Fruit fly (Drosophila melanogaster) whole organism: Measurements from ENCODE around the gene Octalpha2R.

Experiments
- CG8478 ChIP-seq: fragments of >200 bp; optimal IDR thresholded peaks from 2 replicates; lab custom pipeline; 2018; ENCODE audit warnings: inconsistent platforms
- Dll ChIP-seq: fragments of >200 bp; optimal IDR thresholded peaks from 2 replicates; lab custom pipeline; 2017
- EcR ChIP-seq, 2 experiments: fragments of >200 bp; optimal IDR thresholded peaks; 2 replicates each; lab custom pipeline; 2017; ENCODE audit warnings: missing biosample characterization in 2 of 2, missing genetic modification characterization in 2 of 2, missing genetic modification reagents in 2 of 2
- pan ChIP-seq: fragments of >200 bp; optimal IDR thresholded peaks from 2 replicates; lab custom pipeline; 2017
- psq ChIP-seq: fragments of >200 bp; optimal IDR thresholded peaks from 2 replicates; lab custom pipeline; 2017
- usp ChIP-seq: fragments of >200 bp; optimal IDR thresholded peaks from 2 replicates; lab custom pipeline; 2017; ENCODE audit warnings: missing biosample characterization, missing genetic modification characterization, mixed read lengths

- TF ChIP-seq EcR (GFP tag; optimal IDR thresholded peaks at IDR 0.05; lab: Kevin White, UChicago) = no peak
- no peak for TF ChIP-seq usp (GFP tag; lab: Kevin White, UChicago)
- no peak for TF ChIP-seq psq (lab: Kevin White, UChicago)
- TF ChIP-seq Dll (lab: Kevin White, UChicago) = no peak
- no peak for TF ChIP-seq pan (lab: Kevin White, UChicago)
- no peak for TF ChIP-seq CG8478 (lab: Kevin White, UChicago)
Observed at dm6 chr3R:18783191-18783590, 65.8 kb downstream of the Octalpha2R start.
